Worm (Caenorhabditis elegans) whole organism, late embryonic: ENCODE data around the gene asp-4.

Source experiments
- ama-1 ChIP-seq: fragments of 150-350 bp; optimal IDR thresholded peaks from 2 replicates; lab custom pipeline; 2014
- ceh-14 ChIP-seq: sonication (generic microtip); optimal IDR thresholded peaks from 2 replicates; lab custom pipeline; 2016; ENCODE audit warnings: missing genotype, missing genetic modification characterization, missing compliant biosample characterization
- ceh-18 ChIP-seq: sonication (generic microtip); optimal IDR thresholded peaks from 2 replicates; lab custom pipeline; 2016; ENCODE audit warnings: missing genetic modification characterization, missing compliant biosample characterization
- ceh-34 ChIP-seq: sonication (generic microtip); optimal IDR thresholded peaks from 2 replicates; lab custom pipeline; 2016; ENCODE audit warnings: mild to moderate bottlenecking, missing genetic modification characterization, missing compliant biosample characterization
- ceh-9 ChIP-seq: sonication (generic microtip); optimal IDR thresholded peaks from 2 replicates; lab custom pipeline; 2016; ENCODE audit warnings: mild to moderate bottlenecking, missing genetic modification characterization, inconsistent platforms, missing compliant biosample characterization
- elt-2 ChIP-seq: sonication (generic microtip); optimal IDR thresholded peaks from 2 replicates; lab custom pipeline; 2016; ENCODE audit warnings: missing genetic modification reagents, missing genetic modification characterization, missing compliant biosample characterization
- hlh-30 ChIP-seq: sonication (generic microtip); optimal IDR thresholded peaks from 2 replicates; lab custom pipeline; 2017; ENCODE audit warnings: antibody characterized with exemption, missing genetic modification characterization, missing compliant biosample characterization; ENCODE audit not compliant: insufficient read depth
- lim-6 ChIP-seq: sonication (generic microtip); optimal IDR thresholded peaks from 2 replicates; lab custom pipeline; 2016; ENCODE audit warnings: missing genetic modification characterization, missing compliant biosample characterization
- nfya-1 ChIP-seq: sonication (generic microtip); optimal IDR thresholded peaks from 2 replicates; lab custom pipeline; 2017; ENCODE audit warnings: missing genetic modification characterization, mild to moderate bottlenecking, missing compliant biosample characterization, antibody characterized with exemption, moderate library complexity
- pha-2 ChIP-seq: sonication (generic microtip); optimal IDR thresholded peaks from 2 replicates; lab custom pipeline; 2017; ENCODE audit warnings: mild to moderate bottlenecking, missing genetic modification characterization, missing compliant biosample characterization
- pros-1 ChIP-seq: fragments of 150-350 bp; optimal IDR thresholded peaks from 2 replicates; lab custom pipeline; 2014; ENCODE audit warnings: missing biosample characterization, missing genetic modification reagents, missing genetic modification characterization
- ref-2 ChIP-seq: sonication (generic microtip); optimal IDR thresholded peaks from 2 replicates; lab custom pipeline; 2016; ENCODE audit warnings: missing genetic modification characterization, missing compliant biosample characterization
- rnt-1 ChIP-seq: sonication (generic microtip); optimal IDR thresholded peaks from 2 replicates; lab custom pipeline; 2016; ENCODE audit warnings: missing genetic modification characterization, missing compliant biosample characterization
- syd-9 ChIP-seq: sonication (generic microtip); optimal IDR thresholded peaks from 2 replicates; lab custom pipeline; 2016; ENCODE audit warnings: mild to moderate bottlenecking, missing genetic modification characterization, moderate library complexity, missing compliant biosample characterization
- tbx-2 ChIP-seq: sonication (generic microtip); optimal IDR thresholded peaks from 2 replicates; lab custom pipeline; 2016; ENCODE audit warnings: missing genetic modification characterization, missing compliant biosample characterization
- tbx-7 ChIP-seq: sonication (generic microtip); optimal IDR thresholded peaks from 2 replicates; lab custom pipeline; 2016; ENCODE audit warnings: missing genotype, missing genetic modification characterization, missing compliant biosample characterization
- ttx-3 ChIP-seq: sonication (generic microtip); optimal IDR thresholded peaks from 2 replicates; lab custom pipeline; 2016; ENCODE audit warnings: missing genetic modification reagents, missing genetic modification characterization, missing compliant biosample characterization
- unc-55 ChIP-seq: sonication (generic microtip); optimal IDR thresholded peaks from 2 replicates; lab custom pipeline; 2017; ENCODE audit warnings: missing biosample characterization, missing genetic modification reagents, missing genetic modification characterization

The asp-4 gene

ce11 chrX:13169975-13170374 lies 51.3 kb downstream of the asp-4 start, which contains the start of gene mob-2:
TSS of gene mob-2 (minus strand) at chrX:13170075.
- no peak for TF ChIP-seq pros-1 (tag; lab: Kevin White, UChicago)
- no peak for TF ChIP-seq ceh-18 (tag; lab: Kevin White, UChicago)
- no peak for TF ChIP-seq ceh-14
- no peak for TF ChIP-seq hlh-30 (tag; lab: Kevin White, UChicago)
- no peak for TF ChIP-seq pha-2
- no peak for TF ChIP-seq ama-1 (lab: Kevin White, UChicago)
- TF ChIP-seq ttx-3 (tag; lab: Kevin White, UChicago): no peak
- TF ChIP-seq, all 69 proteins: peak for 0

DNA sequence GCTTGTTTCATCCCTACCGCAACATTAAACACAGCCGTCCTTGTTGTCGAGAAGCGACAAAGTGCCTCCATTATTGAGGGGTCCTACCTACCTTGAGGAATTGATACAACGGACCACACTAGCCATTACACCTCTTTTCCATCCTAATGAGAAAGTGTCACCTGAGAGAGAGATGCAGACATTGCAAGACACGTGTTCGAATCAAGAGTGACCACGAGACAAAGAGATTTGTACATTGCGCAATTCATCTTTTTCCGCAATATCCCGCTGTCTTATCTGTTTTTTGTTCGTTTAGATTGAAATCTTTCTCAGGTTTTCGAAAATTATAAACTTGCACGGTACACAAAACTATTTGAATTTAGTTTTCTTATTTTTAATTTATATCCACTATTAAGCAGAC lies 52.1 kb downstream of the asp-4 start:
- TF ChIP-seq ceh-34 (tag; lab: Kevin White, UChicago) (peak; percentile 42), tbx-7 (tag; lab: Kevin White, UChicago) (no peak), hlh-30 (tag; lab: Kevin White, UChicago) (peak; percentile 92), tbx-2 (peak; percentile 54), ceh-9 (no peak), unc-55 (GFP tag; lab: Kevin White, UChicago) (peak; percentile 83), rnt-1 (tag; lab: Kevin White, UChicago) (peak; percentile 72), elt-2 (tag; lab: Kevin White, UChicago) (peak; percentile 34), lim-6 (tag; lab: Kevin White, UChicago) (no peak), nfya-1 (peak; percentile 29), syd-9 (no peak), ref-2 (tag; lab: Kevin White, UChicago) (peak; percentile 68)
